Worm (Caenorhabditis elegans): ENCODE data around the gene taf-7.1.

Gene taf-7.1

ce11 chrX:11878109-11878508, 40.8 kb upstream of the taf-7.1 start, which contains the start of gene Y62H9A.2:
Gene Y62H9A.2 (minus strand): TSS chrX:11878209.
- no peak for TF ChIP-seq ama-1 (optimal IDR thresholded peaks at IDR 0.05)
- TF ChIP-seq R02D3.7 (tag; optimal IDR thresholded peaks at IDR 0.05) = no peak
- no peak for TF ChIP-seq daf-12 (tag; optimal IDR thresholded peaks at IDR 0.05)
- TF ChIP-seq elt-1 (tag; optimal IDR thresholded peaks at IDR 0.05) = no peak
- TF ChIP-seq tbx-2 (tag; optimal IDR thresholded peaks at IDR 0.05) = no peak
- no peak for TF ChIP-seq ZK546.5 (tag; optimal IDR thresholded peaks at IDR 0.05)
- no peak for TF ChIP-seq snpc-4 (tag; optimal IDR thresholded peaks at IDR 0.05)
- no peak for TF ChIP-seq nhr-12 (tag; optimal IDR thresholded peaks at IDR 0.05)
- TF ChIP-seq nhr-237 (tag; optimal IDR thresholded peaks at IDR 0.05) = no peak
- no peak for TF ChIP-seq mml-1 (tag; optimal IDR thresholded peaks at IDR 0.05)
- no peak for TF ChIP-seq lin-15B (tag; optimal IDR thresholded peaks at IDR 0.05)
- no peak for TF ChIP-seq unc-62 (GFP tag; optimal IDR thresholded peaks at IDR 0.05)
- TF ChIP-seq unc-39 (tag; optimal IDR thresholded peaks at IDR 0.05) = no peak

- TF ChIP-seq ZK546.5 (tag; optimal IDR thresholded peaks at IDR 0.05) = no peak
- TF ChIP-seq fos-1 (tag; optimal IDR thresholded peaks at IDR 0.05) = no peak
- TF ChIP-seq sea-2 (GFP tag; optimal IDR thresholded peaks at IDR 0.05) = no peak
Measured at ce11 chrX:11875260-11875659, 38.0 kb upstream of the taf-7.1 start, which contains the start of gene Y62H9A.1. Gene Y62H9A.1 (plus strand): TSS chrX:11875541.

- TF ChIP-seq aly-2 (tag; optimal IDR thresholded peaks at IDR 0.05) (no peak), elt-2 (tag; optimal IDR thresholded peaks at IDR 0.05) (no peak), egl-5 (tag; optimal IDR thresholded peaks at IDR 0.05) (no peak), ceh-82 (tag; optimal IDR thresholded peaks at IDR 0.05) (no peak), eor-1 (tag; optimal IDR thresholded peaks at IDR 0.05) (no peak), nhr-237 (tag; optimal IDR thresholded peaks at IDR 0.05) (no peak), ama-1 (optimal IDR thresholded peaks at IDR 0.05) (no peak), ceh-16 (tag; optimal IDR thresholded peaks at IDR 0.05) (no peak), snpc-4 (tag; optimal IDR thresholded peaks at IDR 0.05) (no peak), pha-4 (tag; optimal IDR thresholded peaks at IDR 0.05) (no peak), nhr-11 (tag; optimal IDR thresholded peaks at IDR 0.05) (no peak)
Measured at ce11 chrX:11872210-11872609, 34.9 kb upstream of the taf-7.1 start.

- no peak for TF ChIP-seq ceh-28 (tag; optimal IDR thresholded peaks at IDR 0.05)
- TF ChIP-seq R02D3.7 (tag; optimal IDR thresholded peaks at IDR 0.05) = no peak
- no peak for TF ChIP-seq aly-2 (tag; optimal IDR thresholded peaks at IDR 0.05)
- TF ChIP-seq mml-1 (tag; optimal IDR thresholded peaks at IDR 0.05) = no peak
- TF ChIP-seq pha-4 (tag; optimal IDR thresholded peaks at IDR 0.05) = no peak
- no peak for TF ChIP-seq lin-15B (tag; optimal IDR thresholded peaks at IDR 0.05)
- TF ChIP-seq nhr-43 (tag; optimal IDR thresholded peaks at IDR 0.05; ENCODE audit: poor library complexity, severe bottlenecking) = no peak
- no peak for TF ChIP-seq snpc-4 (tag; optimal IDR thresholded peaks at IDR 0.05)
- no peak for TF ChIP-seq nhr-77 (tag; optimal IDR thresholded peaks at IDR 0.05)
- TF ChIP-seq pqm-1 (tag; optimal IDR thresholded peaks at IDR 0.05) = no peak
- no peak for TF ChIP-seq egl-5 (tag; optimal IDR thresholded peaks at IDR 0.05)
- no peak for TF ChIP-seq lsy-12 (tag; optimal IDR thresholded peaks at IDR 0.05)
- TF ChIP-seq nhr-28 (tag; optimal IDR thresholded peaks at IDR 0.05) = no peak
- no peak for TF ChIP-seq ama-1 (optimal IDR thresholded peaks at IDR 0.05)
- no peak for TF ChIP-seq nhr-76 (tag; optimal IDR thresholded peaks at IDR 0.05)
- TF ChIP-seq unc-62 (GFP tag; optimal IDR thresholded peaks at IDR 0.05) = no peak
- no peak for TF ChIP-seq fkh-2 (tag; optimal IDR thresholded peaks at IDR 0.05)
Measured at ce11 chrX:11870393-11870792, 33.1 kb upstream of the taf-7.1 start.

- TF ChIP-seq lin-39 (tag; optimal IDR thresholded peaks at IDR 0.05) (no peak), egl-5 (tag; optimal IDR thresholded peaks at IDR 0.05) (no peak), nhr-12 (tag; optimal IDR thresholded peaks at IDR 0.05) (no peak), nhr-237 (tag; optimal IDR thresholded peaks at IDR 0.05) (no peak), nhr-76 (tag; optimal IDR thresholded peaks at IDR 0.05) (no peak), nhr-11 (tag; optimal IDR thresholded peaks at IDR 0.05) (no peak), ztf-11 (tag; optimal IDR thresholded peaks at IDR 0.05) (no peak), ceh-9 (tag; optimal IDR thresholded peaks at IDR 0.05) (no peak), hmg-11 (tag; optimal IDR thresholded peaks at IDR 0.05) (no peak), ceh-28 (tag; optimal IDR thresholded peaks at IDR 0.05) (no peak), elt-3 (tag; optimal IDR thresholded peaks at IDR 0.05) (no peak), lin-15B (tag; optimal IDR thresholded peaks at IDR 0.05) (no peak), fkh-2 (tag; optimal IDR thresholded peaks at IDR 0.05) (no peak), sea-2 (GFP tag; optimal IDR thresholded peaks at IDR 0.05) (no peak), mml-1 (tag; optimal IDR thresholded peaks at IDR 0.05) (no peak)
Measured at ce11 chrX:11869260-11869659, 32.0 kb upstream of the taf-7.1 start, which contains the start of gene dot-1.2. Gene dot-1.2 (minus strand): TSS chrX:11869360.

All from whole organism, L3 larva.